Fruit fly (Drosophila melanogaster): ENCODE data around the gene Pex5.

dm6 chrX:1824610-1824948 is 44.3 kb downstream of the Pex5 start:
- TF ChIP-seq rn (GFP tag; IDR thresholded peaks at IDR 0.05) (no peak), CG8301 (tag; optimal IDR thresholded peaks at IDR 0.05) (peak; percentile 59), D1 (tag; optimal IDR thresholded peaks at IDR 0.05) (peak; percentile 5), CG34367 (tag; optimal IDR thresholded peaks at IDR 0.05) (peak; percentile 56)
